Fruit fly (Drosophila melanogaster): ENCODE data around the gene CG2444.

dm6 chrX:11728999-11729398, 23.9 kb upstream of the CG2444 start, which contains the start of gene inaF-D:
- TF ChIP-seq Hnf4 (GFP tag; optimal IDR thresholded peaks at IDR 0.05) (no peak), CrebA (GFP tag; optimal IDR thresholded peaks at IDR 0.05; ENCODE audit: borderline replicate concordance) (no peak), h (GFP tag; optimal IDR thresholded peaks at IDR 0.05) (no peak), CG32264 (GFP tag; optimal IDR thresholded peaks at IDR 0.05) (no peak), Rel (GFP tag; optimal IDR thresholded peaks at IDR 0.05) (no peak), Rel (tag; optimal IDR thresholded peaks at IDR 0.05) (no peak)

Measured in whole organism, wandering third instar larva.